Fruit fly (Drosophila melanogaster) whole organism, embryonic: ENCODE results near the gene Ir31a.

ENCODE experiments used
- Atf3 ChIP-seq: fragments of 200-800 bp; sonication (Bioruptor generic); optimal IDR thresholded peaks from 3 replicates; lab custom pipeline; 2016; ENCODE audit warnings: missing biosample characterization, missing genetic modification characterization
- CG10209 ChIP-seq: fragments of 200-800 bp; sonication (Bioruptor generic); optimal IDR thresholded peaks from 3 replicates; lab custom pipeline; 2017; ENCODE audit warnings: missing biosample characterization, mild to moderate bottlenecking, missing genetic modification characterization, missing genetic modification reagents
- CG10959 ChIP-seq: fragments of 200-800 bp; sonication (Bioruptor generic); IDR thresholded peaks from 2 replicates; pipeline ENCODE4 v1.3.6; 2022; ENCODE audit warnings: missing biosample characterization, missing genetic modification characterization
- CG11504 ChIP-seq: fragments of 200-800 bp; sonication (Bioruptor generic); optimal IDR thresholded peaks from 3 replicates; lab custom pipeline; 2019; ENCODE audit warnings: missing biosample characterization, mild to moderate bottlenecking, missing genetic modification characterization, moderate library complexity
- CG11696 ChIP-seq: fragments of 200-800 bp; sonication (Bioruptor generic); IDR thresholded peaks from 2 replicates; pipeline ENCODE4 v1.3.6; 2022; ENCODE audit warnings: missing biosample characterization, missing genetic modification characterization
- CG13123 ChIP-seq: fragments of 200-800 bp; sonication (Bioruptor generic); optimal IDR thresholded peaks from 2 replicates; lab custom pipeline; 2016; ENCODE audit warnings: missing biosample characterization, missing genetic modification characterization
- CG14860 ChIP-seq: fragments of 200-800 bp; sonication (Bioruptor generic); IDR thresholded peaks from 3 replicates; pipeline ENCODE4 v1.3.6; 2022; ENCODE audit warnings: missing biosample characterization, missing genetic modification characterization; ENCODE audit not compliant: partially characterized antibody
- CG1602 ChIP-seq: fragments of 200-800 bp; sonication (Bioruptor generic); optimal IDR thresholded peaks from 3 replicates; lab custom pipeline; 2016; ENCODE audit warnings: missing biosample characterization, missing genetic modification characterization
- CG16863 ChIP-seq: fragments of 200-800 bp; sonication (Bioruptor generic); optimal IDR thresholded peaks from 3 replicates; lab custom pipeline; 2016; ENCODE audit warnings: missing biosample characterization, missing genetic modification characterization
- CG17328 ChIP-seq: fragments of 200-800 bp; sonication (Bioruptor generic); IDR thresholded peaks from 2 replicates; pipeline ENCODE4 v1.3.6; 2022; ENCODE audit warnings: missing biosample characterization, missing genetic modification characterization
- CG18599 ChIP-seq: fragments of 200-800 bp; sonication (Bioruptor generic); optimal IDR thresholded peaks from 3 replicates; lab custom pipeline; 2017; ENCODE audit warnings: missing biosample characterization, missing genetic modification characterization, mild to moderate bottlenecking, moderate library complexity, missing genetic modification reagents
- CG2116 ChIP-seq: fragments of 200-800 bp; sonication (Bioruptor generic); optimal IDR thresholded peaks from 3 replicates; lab custom pipeline; 2018; ENCODE audit warnings: missing biosample characterization, mild to moderate bottlenecking, missing genetic modification characterization
- CG2202 ChIP-seq: fragments of 200-800 bp; sonication (Bioruptor generic); optimal IDR thresholded peaks from 2 replicates; lab custom pipeline; 2018; ENCODE audit warnings: missing biosample characterization, mild to moderate bottlenecking, missing genetic modification characterization
- CG33213 ChIP-seq: fragments of 200-800 bp; sonication (Bioruptor generic); optimal IDR thresholded peaks from 3 replicates; lab custom pipeline; 2016; ENCODE audit warnings: missing biosample characterization, missing genetic modification characterization
- CG3847 ChIP-seq: fragments of 200-800 bp; sonication (Bioruptor generic); IDR thresholded peaks from 2 replicates; pipeline ENCODE4 v1.3.6; 2022; ENCODE audit warnings: missing biosample characterization, missing genetic modification characterization
- CG4404 ChIP-seq: fragments of 200-800 bp; sonication (Bioruptor generic); IDR thresholded peaks from 2 replicates; pipeline ENCODE4 v1.3.6; 2022; ENCODE audit warnings: missing biosample characterization, missing genetic modification characterization
- CG6654 ChIP-seq: fragments of 200-800 bp; sonication (Bioruptor generic); optimal IDR thresholded peaks from 2 replicates; lab custom pipeline; 2017; ENCODE audit warnings: missing biosample characterization, mild to moderate bottlenecking, missing genetic modification characterization
- CG6683 ChIP-seq: fragments of 200-800 bp; sonication (Bioruptor generic); optimal IDR thresholded peaks from 2 replicates; lab custom pipeline; 2017; ENCODE audit warnings: missing biosample characterization, mild to moderate bottlenecking, missing genetic modification characterization, missing genetic modification reagents
- CG7745 ChIP-seq: fragments of 200-800 bp; sonication (Bioruptor generic); optimal IDR thresholded peaks from 2 replicates; lab custom pipeline; 2018; ENCODE audit warnings: missing biosample characterization, mild to moderate bottlenecking, missing genetic modification characterization, moderate library complexity
- CrebB ChIP-seq: fragments of 200-800 bp; sonication (Bioruptor generic); optimal IDR thresholded peaks from 3 replicates; lab custom pipeline; 2018; ENCODE audit warnings: missing biosample characterization, mild to moderate bottlenecking, missing genetic modification characterization
- Dref ChIP-seq: fragments of 200-800 bp; sonication (Bioruptor generic); IDR thresholded peaks from 2 replicates; pipeline ENCODE4 v1.3.6; 2022; ENCODE audit warnings: missing biosample characterization, missing genetic modification characterization
- Drgx ChIP-seq: fragments of 200-800 bp; sonication (Bioruptor generic); IDR thresholded peaks from 2 replicates; pipeline ENCODE4 v1.3.6; 2022; ENCODE audit warnings: missing biosample characterization, missing genetic modification characterization
- GATAe ChIP-seq: fragments of 200-800 bp; sonication (Bioruptor generic); conservative IDR thresholded peaks from 2 replicates; pipeline ENCODE4 v1.3.6; 2022; ENCODE audit warnings: missing biosample characterization, missing genetic modification characterization
- HLH3B ChIP-seq: fragments of 200-800 bp; sonication (Bioruptor generic); IDR thresholded peaks from 2 replicates; pipeline ENCODE4 v1.3.6; 2022; ENCODE audit warnings: missing biosample characterization, missing genetic modification characterization
- HLH4C ChIP-seq: fragments of 200-800 bp; sonication (Bioruptor generic); IDR thresholded peaks from 3 replicates; pipeline ENCODE4 v1.3.6; 2022; ENCODE audit warnings: missing biosample characterization, missing genetic modification characterization; ENCODE audit not compliant: partially characterized antibody
- Mad ChIP-seq: fragments of 200-800 bp; sonication (Bioruptor generic); optimal IDR thresholded peaks from 2 replicates; lab custom pipeline; 2016; ENCODE audit warnings: missing biosample characterization, missing genetic modification characterization
- Max ChIP-seq: fragments of 200-800 bp; sonication (Bioruptor generic); optimal IDR thresholded peaks from 2 replicates; lab custom pipeline; 2016; ENCODE audit warnings: missing biosample characterization, mild to moderate bottlenecking, missing genetic modification characterization
- Nf-YA ChIP-seq: fragments of 200-800 bp; sonication (Bioruptor generic); IDR thresholded peaks from 2 replicates; pipeline ENCODE4 v1.3.6; 2022; ENCODE audit warnings: missing biosample characterization, missing genetic modification characterization
- Oaz ChIP-seq: fragments of 200-800 bp; sonication (Bioruptor generic); IDR thresholded peaks from 2 replicates; pipeline ENCODE4 v1.3.6; 2022; ENCODE audit warnings: missing biosample characterization, missing genetic modification characterization
- TFAM ChIP-seq: fragments of 200-800 bp; sonication (Bioruptor generic); optimal IDR thresholded peaks from 2 replicates; lab custom pipeline; 2017; ENCODE audit warnings: missing biosample characterization, missing genetic modification characterization, inconsistent platforms
- al ChIP-seq: fragments of 200-800 bp; sonication (Bioruptor generic); IDR thresholded peaks from 2 replicates; pipeline ENCODE4 v1.3.6; 2022; ENCODE audit warnings: missing biosample characterization, missing genetic modification characterization
- ato ChIP-seq: fragments of 200-800 bp; sonication (Bioruptor generic); IDR thresholded peaks from 2 replicates; pipeline ENCODE4 v1.3.6; 2022; ENCODE audit warnings: missing biosample characterization, missing genetic modification characterization; ENCODE audit not compliant: partially characterized antibody
- bigmax ChIP-seq: fragments of 200-800 bp; sonication (Bioruptor generic); optimal IDR thresholded peaks from 2 replicates; lab custom pipeline; 2018; ENCODE audit warnings: missing biosample characterization, mild to moderate bottlenecking, missing genetic modification characterization
- dm ChIP-seq: fragments of 200-800 bp; sonication (Bioruptor generic); optimal IDR thresholded peaks from 3 replicates; lab custom pipeline; 2016; ENCODE audit warnings: missing biosample characterization, missing genetic modification characterization
- ems ChIP-seq: fragments of 200-800 bp; sonication (Bioruptor generic); optimal IDR thresholded peaks from 3 replicates; lab custom pipeline; 2016; ENCODE audit warnings: missing biosample characterization, missing genetic modification characterization
- fd3F ChIP-seq: fragments of 200-800 bp; sonication (Bioruptor generic); optimal IDR thresholded peaks from 2 replicates; lab custom pipeline; 2018; ENCODE audit warnings: missing biosample characterization, mild to moderate bottlenecking, missing genetic modification characterization, moderate library complexity
- fu2 ChIP-seq: fragments of 200-800 bp; sonication (Bioruptor generic); optimal IDR thresholded peaks from 2 replicates; lab custom pipeline; 2016; ENCODE audit warnings: missing biosample characterization, missing genetic modification characterization
- gcm ChIP-seq: fragments of 200-800 bp; sonication (Bioruptor generic); optimal IDR thresholded peaks from 2 replicates; lab custom pipeline; 2019; ENCODE audit warnings: missing biosample characterization, mild to moderate bottlenecking, missing genetic modification characterization, moderate library complexity
- gsb-n ChIP-seq: fragments of 200-800 bp; sonication (Bioruptor generic); optimal IDR thresholded peaks from 3 replicates; lab custom pipeline; 2018; ENCODE audit warnings: missing biosample characterization, mild to moderate bottlenecking, missing genetic modification characterization
- jing ChIP-seq: fragments of 200-800 bp; sonication (Bioruptor generic); optimal IDR thresholded peaks from 2 replicates; lab custom pipeline; 2018; ENCODE audit warnings: missing biosample characterization, mild to moderate bottlenecking, missing genetic modification characterization
- mam ChIP-seq: fragments of 200-800 bp; sonication (Bioruptor generic); optimal IDR thresholded peaks from 3 replicates; lab custom pipeline; 2016; ENCODE audit warnings: missing biosample characterization, missing genetic modification characterization
- nerfin-1 ChIP-seq: fragments of 200-800 bp; sonication (Bioruptor generic); optimal IDR thresholded peaks from 3 replicates; lab custom pipeline; 2019; ENCODE audit warnings: missing biosample characterization, mild to moderate bottlenecking, missing genetic modification characterization, moderate library complexity
- pan ChIP-seq, 4 experiments: fragments of >200 bp in 3 of 4; fragments of 200-800 bp in 1 of 4; sonication (Bioruptor generic) in 1 of 4; optimal IDR thresholded peaks in 3 of 4; IDR thresholded peaks in 1 of 4; 2 replicates each; pipeline versions ENCODE4 v1.3.6 to Lab custom; 2017 to 2022; ENCODE audit warnings: missing biosample characterization in 2 of 4, missing genetic modification characterization in 2 of 4, mixed read lengths in 1 of 4
- pnt ChIP-seq: fragments of 200-800 bp; sonication (Bioruptor generic); optimal IDR thresholded peaks from 3 replicates; lab custom pipeline; 2016; ENCODE audit warnings: missing biosample characterization, missing genetic modification characterization
- pros ChIP-seq: fragments of 200-800 bp; sonication (Bioruptor generic); optimal IDR thresholded peaks from 3 replicates; lab custom pipeline; 2019; ENCODE audit warnings: missing biosample characterization, mild to moderate bottlenecking, missing genetic modification characterization, moderate library complexity
- pum ChIP-seq: fragments of 200-800 bp; sonication (Bioruptor generic); optimal IDR thresholded peaks from 2 replicates; lab custom pipeline; 2016; ENCODE audit warnings: missing biosample characterization, missing genetic modification characterization
- sens-2 ChIP-seq: fragments of 200-800 bp; sonication (Bioruptor generic); IDR thresholded peaks from 2 replicates; pipeline ENCODE4 v1.3.6; 2022; ENCODE audit warnings: missing biosample characterization, missing genetic modification characterization
- sima ChIP-seq: fragments of 200-800 bp; sonication (Bioruptor generic); optimal IDR thresholded peaks from 2 replicates; lab custom pipeline; 2016; ENCODE audit warnings: missing biosample characterization, missing genetic modification characterization

Gene Ir31a

DNA sequence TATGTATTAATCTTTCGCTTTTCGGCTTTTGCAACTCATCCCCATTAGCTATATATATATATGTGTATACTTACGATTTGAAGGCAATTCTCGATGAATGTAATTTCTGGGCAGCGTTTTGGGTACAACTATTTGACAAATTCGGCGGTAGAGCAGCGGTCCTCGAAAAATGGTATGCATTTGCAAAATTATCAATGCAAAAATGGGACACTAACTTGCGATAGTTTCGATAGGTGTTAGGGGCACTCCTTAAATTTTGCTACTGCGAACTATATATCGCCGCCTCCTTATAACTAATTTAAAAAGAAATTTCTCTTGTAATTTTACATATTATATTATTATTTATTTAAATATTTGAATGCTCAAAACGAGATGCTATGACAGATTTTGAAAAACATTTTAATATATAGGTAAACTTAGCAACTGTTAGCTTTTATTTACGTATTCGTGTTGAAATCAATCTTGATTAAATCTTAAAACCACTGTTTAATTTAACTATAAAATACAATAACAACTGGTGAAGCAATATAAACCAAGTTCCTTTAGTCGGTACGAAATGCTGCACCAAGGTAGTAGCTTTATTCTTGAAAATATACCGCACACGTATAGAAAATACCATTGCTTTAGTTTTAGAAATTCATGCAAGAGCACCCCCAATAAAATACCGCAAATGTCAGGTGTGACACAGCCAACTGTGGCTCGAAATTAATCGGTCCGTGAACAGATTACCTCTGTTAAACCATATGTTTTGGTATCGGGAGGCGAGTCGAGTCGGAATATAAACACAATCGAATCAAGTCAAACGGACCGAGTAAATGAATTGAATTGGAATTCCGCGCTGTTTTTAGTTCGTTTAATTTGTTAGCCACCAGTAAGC lies 8.1 kb downstream of the Ir31a start, which contains the start of the genes CG5355 and Klp31E (continued):
- TF ChIP-seq fu2 (no peak), Dref (GFP tag; lab: Robert Waterston, UW) (peak; percentile 65), nerfin-1 (tag; lab: Kevin White, UChicago) (peak; percentile 31), CrebB (tag; lab: Kevin White, UChicago) (no peak), CG1602 (GFP tag; lab: Kevin White, UChicago) (peak; percentile 68), pnt (peak; percentile 5), CG4404 (GFP tag; lab: Robert Waterston, UW) (no peak; the same call in 1 of the 2 replicates), CG6683 (no peak), Nf-YA (no peak)

DNA sequence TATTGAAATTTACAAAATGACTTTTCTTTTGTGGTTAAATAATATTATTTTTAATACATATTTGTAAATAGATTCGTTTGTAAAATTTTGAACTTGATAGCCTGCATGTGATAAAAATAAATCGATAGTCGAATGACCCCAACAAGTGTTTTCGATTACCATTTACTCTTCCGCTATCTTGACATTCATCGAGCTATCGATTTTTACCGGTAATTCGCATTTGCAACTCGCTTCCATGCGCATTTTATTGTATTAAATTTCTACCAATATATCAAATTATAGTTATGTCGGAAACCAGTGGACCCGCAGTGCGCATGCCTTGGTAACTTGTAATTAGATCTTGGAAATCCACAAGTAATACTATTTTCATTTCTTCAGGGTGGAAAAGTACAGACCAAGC lies 13.6 kb downstream of the Ir31a start, which contains the start of gene RfC3:
RfC3 (plus strand) TSS at position 210 of the 400 bp plus-strand sequence.
- TF ChIP-seq CG3847 (GFP tag; lab: Robert Waterston, UW) (no peak), pum (GFP tag; lab: Kevin White, UChicago) (no peak), bigmax (GFP tag; lab: Kevin White, UChicago) (no peak), sens-2 (GFP tag; lab: Robert Waterston, UW) (no peak), CG17328 (no peak), CG2116 (peak; percentile 94), CG18599 (GFP tag; lab: Kevin White, UChicago) (no peak), CG33213 (GFP tag; lab: Kevin White, UChicago) (no peak), CG7745 (tag; lab: Kevin White, UChicago) (no peak), gcm (GFP tag; lab: Kevin White, UChicago) (no peak), nerfin-1 (tag; lab: Kevin White, UChicago) (no peak), gsb-n (tag; lab: Kevin White, UChicago) (no peak), CG11504 (tag; lab: Kevin White, UChicago) (no peak), TFAM (GFP tag; lab: Kevin White, UChicago) (no peak), ato (peak; percentile 94), fd3F (no peak), CG10209 (no peak), CG14860 (GFP tag; lab: Robert Waterston, UW) (peak; percentile 91), Max (GFP tag; lab: Kevin White, UChicago) (peak; percentile 28), CG16863 (GFP tag; lab: Kevin White, UChicago) (no peak), al (GFP tag; lab: Robert Waterston, UW) (no peak), CG10959 (GFP tag; lab: Robert Waterston, UW) (no peak), mam (GFP tag; lab: Kevin White, UChicago) (no peak), ems (GFP tag; lab: Kevin White, UChicago) (no peak), HLH4C (peak; percentile 98), sima (no peak), Oaz (GFP tag; lab: Robert Waterston, UW) (no peak), CG2202 (tag; lab: Kevin White, UChicago) (no peak), Mad (GFP tag; lab: Kevin White, UChicago) (no peak), dm (no peak), pros (GFP tag; lab: Kevin White, UChicago) (no peak), Atf3 (no peak), Drgx (GFP tag; lab: Robert Waterston, UW) (no peak), pan (optimal IDR thresholded peaks at IDR 0.05; lab: Kevin White, UChicago) (no peak), pan (GFP tag; optimal IDR thresholded peaks at IDR 0.05 in 1 of 2, IDR thresholded peaks at IDR 0.05 in 1 of 2) (no peak), CG13123 (GFP tag; lab: Kevin White, UChicago) (no peak), jing (no peak), GATAe (GFP tag; lab: Robert Waterston, UW) (no peak), CG11696 (no peak), CG6654 (GFP tag; lab: Kevin White, UChicago) (no peak), HLH3B (GFP tag; lab: Robert Waterston, UW) (no peak)
